Fruit fly (Drosophila melanogaster) whole organism, adult: ENCODE measurements around the gene MsR1.

ENCODE experiments used
- CG7101 ChIP-seq: fragments of 200-800 bp; sonication (Bioruptor generic); optimal IDR thresholded peaks from 2 replicates; lab custom pipeline; 2018; ENCODE audit warnings: missing biosample characterization, mild to moderate bottlenecking, missing genetic modification characterization, moderate library complexity
- toe ChIP-seq: fragments of 200-800 bp; sonication (Bioruptor generic); optimal IDR thresholded peaks from 2 replicates; lab custom pipeline; 2016; ENCODE audit warnings: missing biosample characterization, missing genetic modification characterization

DNA sequence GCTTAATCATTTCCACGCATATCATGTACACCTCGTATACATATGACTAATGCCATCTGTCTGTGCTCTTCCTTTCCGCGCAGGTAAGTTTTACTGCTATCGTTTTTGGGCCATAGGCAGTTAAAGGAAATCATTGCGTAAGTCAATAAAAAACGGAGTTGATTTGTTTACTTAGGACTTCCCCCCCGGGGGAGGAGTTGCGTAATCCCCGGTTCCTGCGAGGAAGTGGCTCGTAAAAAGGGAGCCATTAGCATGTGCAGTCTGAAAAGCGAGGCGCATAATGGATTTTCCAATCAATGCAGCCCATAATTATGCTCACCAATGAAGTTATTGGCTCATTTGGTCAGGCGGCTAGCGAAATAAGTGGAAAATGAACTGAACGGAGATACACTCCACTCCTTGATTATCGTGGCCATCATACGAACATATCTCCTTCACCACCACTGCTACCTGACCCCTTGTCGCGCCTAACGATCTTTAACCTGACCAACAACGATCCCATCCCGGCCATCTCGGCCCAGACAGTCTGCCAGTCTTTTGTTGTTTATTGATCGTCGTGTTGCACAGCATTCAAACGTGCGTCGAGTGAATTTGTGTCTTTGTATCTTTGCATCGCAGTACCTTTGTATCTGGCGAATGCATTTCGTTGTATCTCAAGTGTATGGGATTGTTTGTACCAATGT, 63.0 kb downstream of the MsR1 start:
- TF ChIP-seq CG7101 (tag; lab: Kevin White, UChicago) (no peak), toe (GFP tag; lab: Kevin White, UChicago) (no peak)
